Worm (Caenorhabditis elegans): ENCODE measurements around the gene ltd-1.
A peak's percentile ranks its signal among the peaks of the same experiment; 100 is the strongest.

ltd-1 gene

ce11 chrII:8131413-8131966 lies 38.9 kb upstream of the ltd-1 start (continued):
- peak; percentile 16 for TF ChIP-seq nfya-1 (tag; optimal IDR thresholded peaks at IDR 0.05)
- TF ChIP-seq ceh-2 (tag; optimal IDR thresholded peaks at IDR 0.05) = no peak
- no peak for TF ChIP-seq pros-1 (tag; optimal IDR thresholded peaks at IDR 0.05)
- TF ChIP-seq unc-3 (GFP tag; conservative IDR thresholded peaks at IDR 0.05) = no peak
- no peak for TF ChIP-seq unc-3 (tag; optimal IDR thresholded peaks at IDR 0.05)

ce11 chrII:8130792-8131191 lies 38.2 kb upstream of the ltd-1 start:
- TF ChIP-seq lin-11 (tag; optimal IDR thresholded peaks at IDR 0.05) (no peak), ttx-3 (tag; optimal IDR thresholded peaks at IDR 0.05) (no peak), ref-2 (tag; optimal IDR thresholded peaks at IDR 0.05) (peak; percentile 4), F13H6.1 (tag; optimal IDR thresholded peaks at IDR 0.05) (no peak)

ce11 chrII:8129495-8130010 lies 37.0 kb upstream of the ltd-1 start, which contains the start of gene ulp-4:
ulp-4 (plus strand) TSS chrII:8129960.
- TF ChIP-seq lim-6 (tag; optimal IDR thresholded peaks at IDR 0.05) = no peak
- no peak for TF ChIP-seq ceh-19 (GFP tag; optimal IDR thresholded peaks at IDR 0.05)
- TF ChIP-seq K09A11.1 (tag; optimal IDR thresholded peaks at IDR 0.05; ENCODE audit: insufficient read depth) = no peak
- TF ChIP-seq odd-2 (tag; optimal IDR thresholded peaks at IDR 0.05) = no peak
- no peak for TF ChIP-seq sox-2 (GFP tag; IDR thresholded peaks at IDR 0.05)
- TF ChIP-seq fkh-10 (GFP tag; optimal IDR thresholded peaks at IDR 0.05) = no peak
- TF ChIP-seq ref-2 (tag; optimal IDR thresholded peaks at IDR 0.05) = no peak
- TF ChIP-seq ceh-24 (tag; optimal IDR thresholded peaks at IDR 0.05) = no peak
- no peak for TF ChIP-seq eyg-1 (tag; optimal IDR thresholded peaks at IDR 0.05)

ce11 chrII:8129040-8129387 lies 36.5 kb upstream of the ltd-1 start:
- TF ChIP-seq pqm-1 (tag; optimal IDR thresholded peaks at IDR 0.05) (no peak), gmeb-2 (tag; optimal IDR thresholded peaks at IDR 0.05) (no peak), ref-2 (tag; optimal IDR thresholded peaks at IDR 0.05) (no peak), ceh-9 (tag; optimal IDR thresholded peaks at IDR 0.05) (no peak), fax-1 (tag; optimal IDR thresholded peaks at IDR 0.05) (no peak), nfya-1 (tag; optimal IDR thresholded peaks at IDR 0.05) (no peak), ceh-19 (GFP tag; optimal IDR thresholded peaks at IDR 0.05) (no peak), F13H6.1 (tag; optimal IDR thresholded peaks at IDR 0.05) (no peak), hlh-15 (tag; optimal IDR thresholded peaks at IDR 0.05) (no peak), ceh-18 (tag; optimal IDR thresholded peaks at IDR 0.05) (no peak), ceh-2 (tag; optimal IDR thresholded peaks at IDR 0.05) (no peak), K09A11.1 (tag; optimal IDR thresholded peaks at IDR 0.05; ENCODE audit: insufficient read depth) (no peak), madf-2 (tag; optimal IDR thresholded peaks at IDR 0.05) (no peak), elt-2 (tag; optimal IDR thresholded peaks at IDR 0.05) (no peak), ceh-45 (GFP tag; IDR thresholded peaks at IDR 0.05) (no peak), fkh-6 (tag; optimal IDR thresholded peaks at IDR 0.05) (no peak), pha-2 (tag; optimal IDR thresholded peaks at IDR 0.05) (no peak)

ce11 chrII:8128273-8129039 lies 35.9 kb upstream of the ltd-1 start:
- TF ChIP-seq sox-2 (GFP tag; IDR thresholded peaks at IDR 0.05) = no peak
- TF ChIP-seq ttx-3 (tag; optimal IDR thresholded peaks at IDR 0.05) = peak; percentile 17
- no peak for TF ChIP-seq gmeb-2 (tag; optimal IDR thresholded peaks at IDR 0.05)
- peak; percentile 52 for TF ChIP-seq pros-1 (tag; optimal IDR thresholded peaks at IDR 0.05)
- no peak for TF ChIP-seq madf-2 (tag; optimal IDR thresholded peaks at IDR 0.05)
- peak; percentile 16 for TF ChIP-seq ceh-48 (tag; optimal IDR thresholded peaks at IDR 0.05)
- no peak for TF ChIP-seq elt-4 (tag; optimal IDR thresholded peaks at IDR 0.05)
- peak; percentile 19 for TF ChIP-seq F13H6.1 (tag; optimal IDR thresholded peaks at IDR 0.05)
- TF ChIP-seq ref-2 (tag; optimal IDR thresholded peaks at IDR 0.05) = peak; percentile 45
- TF ChIP-seq nhr-232 (tag; optimal IDR thresholded peaks at IDR 0.05) = peak; percentile 39
- TF ChIP-seq Y22D7AL.16 (tag; optimal IDR thresholded peaks at IDR 0.05) = no peak
- TF ChIP-seq che-1 (tag; optimal IDR thresholded peaks at IDR 0.05) = peak; percentile 57
- no peak for TF ChIP-seq eyg-1 (tag; optimal IDR thresholded peaks at IDR 0.05)
- peak; percentile 28 for TF ChIP-seq C38D4.7 (GFP tag; optimal IDR thresholded peaks at IDR 0.05)
- no peak for TF ChIP-seq ceh-2 (tag; optimal IDR thresholded peaks at IDR 0.05)
- TF ChIP-seq ceh-6 (GFP tag; optimal IDR thresholded peaks at IDR 0.05) = no peak
- TF ChIP-seq nfya-1 (tag; optimal IDR thresholded peaks at IDR 0.05) = peak; percentile 67
- TF ChIP-seq ceh-18 (tag; optimal IDR thresholded peaks at IDR 0.05) = peak; percentile 58
- TF ChIP-seq unc-86 (tag; optimal IDR thresholded peaks at IDR 0.05) = no peak
- TF ChIP-seq rnt-1 (tag; optimal IDR thresholded peaks at IDR 0.05) = peak; percentile 25
- TF ChIP-seq pag-3 (tag; optimal IDR thresholded peaks at IDR 0.05; ENCODE audit: borderline replicate concordance) = no peak
- TF ChIP-seq elt-2 (tag; optimal IDR thresholded peaks at IDR 0.05) = no peak
- TF ChIP-seq ceh-24 (tag; optimal IDR thresholded peaks at IDR 0.05) = no peak
- no peak for TF ChIP-seq odd-2 (tag; optimal IDR thresholded peaks at IDR 0.05)
- peak; percentile 33 for TF ChIP-seq lin-11 (tag; optimal IDR thresholded peaks at IDR 0.05)
- no peak for TF ChIP-seq fkh-10 (GFP tag; optimal IDR thresholded peaks at IDR 0.05)
- peak; percentile 72 for TF ChIP-seq hlh-6 (tag; optimal IDR thresholded peaks at IDR 0.05)
